1 fruit fly cellular context compared by ENCODE assay signal in the genomic region with DNA sequence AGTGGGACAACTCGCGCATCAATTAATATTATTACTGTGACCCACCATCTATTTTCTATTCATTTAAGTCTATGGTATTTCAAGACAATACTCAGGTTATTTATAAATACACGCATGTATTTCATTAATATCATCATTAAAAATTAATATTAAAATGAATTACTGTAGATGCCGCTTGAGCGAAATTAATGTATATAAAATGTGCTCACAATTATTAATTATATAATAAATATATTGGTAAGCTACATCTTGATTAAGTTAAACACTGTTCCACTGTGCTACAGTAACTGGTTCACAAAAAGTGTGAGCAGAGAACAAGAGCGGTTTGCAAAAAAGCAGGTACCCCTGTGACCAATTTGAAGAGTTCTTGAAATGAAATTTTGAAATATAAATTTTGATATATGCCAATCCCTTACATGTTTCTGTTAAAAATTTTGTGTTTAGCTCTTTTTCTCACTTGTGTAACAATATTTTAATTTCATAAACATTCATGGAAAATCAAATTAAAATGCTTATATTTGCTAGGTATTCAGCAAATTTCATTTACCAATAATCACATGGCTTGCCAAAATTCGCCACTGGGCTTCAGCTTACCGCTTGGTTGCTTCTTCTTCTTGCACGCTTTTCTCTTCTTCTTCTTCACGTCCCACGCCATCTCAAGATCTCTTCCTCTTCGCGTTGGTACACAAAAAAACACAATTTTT.
A peak's percentile ranks its signal among the peaks of the same experiment; 100 is the strongest.
TF ChIP-seq lines count a peak whose summit lies in the region.

No protein-coding gene starts in this region.

TF ChIP-seq in whole organism, embryonic, 481 proteins besides CTCF, POLR2A, EP300 and RAD21 (continued from another document and continues in another):
- TF ChIP-seq CG1529 (GFP tag; optimal IDR thresholded peaks at IDR 0.05; lab: Kevin White, UChicago) = peak; percentile 100
- peak; percentile 100 for TF ChIP-seq Hand (GFP tag; optimal IDR thresholded peaks at IDR 0.05; lab: Kevin White, UChicago)
- no peak for TF ChIP-seq lov (optimal IDR thresholded peaks at IDR 0.05; lab: Kevin White, UChicago)
- TF ChIP-seq lov (GFP tag; IDR thresholded peaks at IDR 0.05; lab: Robert Waterston, UW) = peak; percentile 98
- TF ChIP-seq tna (GFP tag; IDR thresholded peaks at IDR 0.05; lab: Robert Waterston, UW; ENCODE audit: partially characterized antibody) = no peak
- peak; percentile 100 for TF ChIP-seq CG3281 (GFP tag; optimal IDR thresholded peaks at IDR 0.05; lab: Kevin White, UChicago)
- peak; percentile 100 for TF ChIP-seq Fer1 (GFP tag; optimal IDR thresholded peaks at IDR 0.05; lab: Kevin White, UChicago)
- TF ChIP-seq CG1602 (GFP tag; optimal IDR thresholded peaks at IDR 0.05; lab: Kevin White, UChicago) = peak; percentile 99
- peak; percentile 80 for TF ChIP-seq pfk (GFP tag; optimal IDR thresholded peaks at IDR 0.05; lab: Kevin White, UChicago)
- TF ChIP-seq hkb (optimal IDR thresholded peaks at IDR 0.05; lab: Kevin White, UChicago) = no peak
- peak; percentile 100 for TF ChIP-seq hkb (GFP tag; IDR thresholded peaks at IDR 0.05; lab: Robert Waterston, UW)
- peak; percentile 94 for TF ChIP-seq CG18011 (GFP tag; optimal IDR thresholded peaks at IDR 0.05; lab: Kevin White, UChicago)
- TF ChIP-seq ERR (GFP tag; optimal IDR thresholded peaks at IDR 0.05; lab: Kevin White, UChicago) = peak; percentile 99
- TF ChIP-seq ttk (GFP tag; IDR thresholded peaks at IDR 0.05; lab: Robert Waterston, UW) = peak; percentile 99
- TF ChIP-seq nmo (GFP tag; optimal IDR thresholded peaks at IDR 0.05; lab: Kevin White, UChicago) = peak; percentile 100
- TF ChIP-seq Sin3A (optimal IDR thresholded peaks at IDR 0.05; lab: Kevin White, UChicago) = no peak
- peak; percentile 100 for TF ChIP-seq CG4617 (GFP tag; optimal IDR thresholded peaks at IDR 0.05; lab: Kevin White, UChicago; ENCODE audit: borderline replicate concordance)
- peak; percentile 95 for TF ChIP-seq CG2202 (tag; optimal IDR thresholded peaks at IDR 0.05; lab: Kevin White, UChicago)
- peak; percentile 99 for TF ChIP-seq CG5245 (GFP tag; optimal IDR thresholded peaks at IDR 0.05; lab: Kevin White, UChicago)
- no peak for TF ChIP-seq sc (optimal IDR thresholded peaks at IDR 0.05; lab: Kevin White, UChicago)
- peak; percentile 100 for TF ChIP-seq sc (GFP tag; optimal IDR thresholded peaks at IDR 0.05; lab: Kevin White, UChicago)
- peak; percentile 97 for TF ChIP-seq CG10274 (GFP tag; optimal IDR thresholded peaks at IDR 0.05; lab: Kevin White, UChicago)
- TF ChIP-seq Hr39 (optimal IDR thresholded peaks at IDR 0.05; lab: Kevin White, UChicago) = no peak
- peak; percentile 100 for TF ChIP-seq sob (GFP tag; IDR thresholded peaks at IDR 0.05; lab: Robert Waterston, UW)
- peak; percentile 86 for TF ChIP-seq Dip2 (GFP tag; IDR thresholded peaks at IDR 0.05; lab: Robert Waterston, UW)
- TF ChIP-seq z (GFP tag; IDR thresholded peaks at IDR 0.05; lab: Robert Waterston, UW) = peak; percentile 71; the same call in 2 of the 3 replicates
- TF ChIP-seq CG17328 (GFP tag; IDR thresholded peaks at IDR 0.05; lab: Robert Waterston, UW) = peak; percentile 99
- TF ChIP-seq H2.0 (GFP tag; IDR thresholded peaks at IDR 0.05; lab: Robert Waterston, UW) = peak; percentile 99
- peak; percentile 100 for TF ChIP-seq dpn (GFP tag; optimal IDR thresholded peaks at IDR 0.05; lab: Kevin White, UChicago)
- peak; percentile 100 for TF ChIP-seq HHEX (GFP tag; optimal IDR thresholded peaks at IDR 0.05; lab: Kevin White, UChicago)
- peak; percentile 99 for TF ChIP-seq tin (GFP tag; optimal IDR thresholded peaks at IDR 0.05; lab: Kevin White, UChicago)
- peak; percentile 100 for TF ChIP-seq CoRest (tag; optimal IDR thresholded peaks at IDR 0.05; lab: Kevin White, UChicago)
- peak; percentile 98 for TF ChIP-seq CG15601 (tag; optimal IDR thresholded peaks at IDR 0.05; lab: Kevin White, UChicago)
- peak; percentile 100 for TF ChIP-seq ems (GFP tag; optimal IDR thresholded peaks at IDR 0.05; lab: Kevin White, UChicago)
- TF ChIP-seq CG33557 (GFP tag; optimal IDR thresholded peaks at IDR 0.05; lab: Kevin White, UChicago) = peak; percentile 99
- TF ChIP-seq Ada2b (GFP tag; IDR thresholded peaks at IDR 0.05; lab: Robert Waterston, UW) = peak; percentile 100
- peak; percentile 100 for TF ChIP-seq Hmr (GFP tag; optimal IDR thresholded peaks at IDR 0.05; lab: Kevin White, UChicago)
- TF ChIP-seq mam (GFP tag; optimal IDR thresholded peaks at IDR 0.05; lab: Kevin White, UChicago) = peak; percentile 100
- TF ChIP-seq ac (GFP tag; optimal IDR thresholded peaks at IDR 0.05; lab: Kevin White, UChicago) = peak; percentile 96
- TF ChIP-seq org-1 (GFP tag; optimal IDR thresholded peaks at IDR 0.05; lab: Kevin White, UChicago) = peak; percentile 100
- TF ChIP-seq az2 (GFP tag; optimal IDR thresholded peaks at IDR 0.05; lab: Kevin White, UChicago) = peak; percentile 100
- peak; percentile 96 for TF ChIP-seq TFAM (GFP tag; optimal IDR thresholded peaks at IDR 0.05; lab: Kevin White, UChicago)
- TF ChIP-seq CG34422 (GFP tag; IDR thresholded peaks at IDR 0.05; lab: Robert Waterston, UW) = peak; percentile 100
- TF ChIP-seq Taf1 (GFP tag; IDR thresholded peaks at IDR 0.05; lab: Robert Waterston, UW) = peak; percentile 99
- peak; percentile 99 for TF ChIP-seq ken (GFP tag; IDR thresholded peaks at IDR 0.05; lab: Robert Waterston, UW)
- TF ChIP-seq Optix (GFP tag; IDR thresholded peaks at IDR 0.05; lab: Robert Waterston, UW) = peak; percentile 98
- peak; percentile 49 for TF ChIP-seq gfzf (GFP tag; optimal IDR thresholded peaks at IDR 0.05; lab: Kevin White, UChicago)
- peak; percentile 99 for TF ChIP-seq eyg (GFP tag; optimal IDR thresholded peaks at IDR 0.05; lab: Kevin White, UChicago)
- peak; percentile 100 for TF ChIP-seq CG6854 (GFP tag; optimal IDR thresholded peaks at IDR 0.05; lab: Kevin White, UChicago)
- peak; percentile 100 for TF ChIP-seq odd (GFP tag; optimal IDR thresholded peaks at IDR 0.05; lab: Kevin White, UChicago)
- peak; percentile 100 for TF ChIP-seq CG18619 (GFP tag; optimal IDR thresholded peaks at IDR 0.05; lab: Kevin White, UChicago)
- TF ChIP-seq CG17912 (GFP tag; optimal IDR thresholded peaks at IDR 0.05; lab: Kevin White, UChicago) = peak; percentile 90
- peak; percentile 97 for TF ChIP-seq CG7987 (GFP tag; optimal IDR thresholded peaks at IDR 0.05; lab: Kevin White, UChicago)
- TF ChIP-seq CG4730 (GFP tag; IDR thresholded peaks at IDR 0.05; lab: Robert Waterston, UW) = peak; percentile 99
- peak; percentile 99 for TF ChIP-seq CG17829 (tag; optimal IDR thresholded peaks at IDR 0.05; lab: Kevin White, UChicago)
- TF ChIP-seq Nf-YC (tag; optimal IDR thresholded peaks at IDR 0.05; lab: Kevin White, UChicago) = peak; percentile 96
- peak; percentile 97 for TF ChIP-seq lbe (GFP tag; optimal IDR thresholded peaks at IDR 0.05; lab: Kevin White, UChicago)
- TF ChIP-seq croc (GFP tag; conservative IDR thresholded peaks at IDR 0.05; lab: Robert Waterston, UW) = peak; percentile 99
- TF ChIP-seq CG12769 (tag; optimal IDR thresholded peaks at IDR 0.05; lab: Kevin White, UChicago) = peak; percentile 100
- peak; percentile 100 for TF ChIP-seq Mad (GFP tag; optimal IDR thresholded peaks at IDR 0.05; lab: Kevin White, UChicago)
- TF ChIP-seq CG7556 (GFP tag; optimal IDR thresholded peaks at IDR 0.05; lab: Kevin White, UChicago) = peak; percentile 100
- TF ChIP-seq Sry-β (GFP tag; optimal IDR thresholded peaks at IDR 0.05; lab: Kevin White, UChicago) = peak; percentile 75
- peak; percentile 94 for TF ChIP-seq CG8359 (GFP tag; optimal IDR thresholded peaks at IDR 0.05; lab: Kevin White, UChicago; ENCODE audit: borderline replicate concordance)
- peak; percentile 88 for TF ChIP-seq ash1 (GFP tag; optimal IDR thresholded peaks at IDR 0.05; lab: Kevin White, UChicago)
- TF ChIP-seq Atf3 (GFP tag; optimal IDR thresholded peaks at IDR 0.05; lab: Kevin White, UChicago) = peak; percentile 99
- TF ChIP-seq chinmo (GFP tag; IDR thresholded peaks at IDR 0.05; lab: Robert Waterston, UW; ENCODE audit: partially characterized antibody) = no peak
- peak; percentile 98 for TF ChIP-seq Gsc (GFP tag; IDR thresholded peaks at IDR 0.05; lab: Robert Waterston, UW)
- peak; percentile 100 for TF ChIP-seq Abd-B (GFP tag; optimal IDR thresholded peaks at IDR 0.05; lab: Kevin White, UChicago)
- peak; percentile 99 for TF ChIP-seq zfh1 (GFP tag; IDR thresholded peaks at IDR 0.05; lab: Robert Waterston, UW)
- peak; percentile 100 for TF ChIP-seq CG6765 (GFP tag; optimal IDR thresholded peaks at IDR 0.05; lab: Kevin White, UChicago)
- TF ChIP-seq CG7271 (tag; optimal IDR thresholded peaks at IDR 0.05; lab: Kevin White, UChicago) = peak; percentile 96
- TF ChIP-seq CG10565 (GFP tag; optimal IDR thresholded peaks at IDR 0.05; lab: Kevin White, UChicago) = peak; percentile 98
- no peak for TF ChIP-seq hth (optimal IDR thresholded peaks at IDR 0.05; lab: Kevin White, UChicago)
- TF ChIP-seq Usf (GFP tag; optimal IDR thresholded peaks at IDR 0.05; lab: Kevin White, UChicago) = peak; percentile 99
- peak; percentile 95 for TF ChIP-seq CG11696 (GFP tag; IDR thresholded peaks at IDR 0.05; lab: Robert Waterston, UW)
- peak in 1 of 2 experiments; percentile 96 for TF ChIP-seq Dfd (GFP tag; optimal IDR thresholded peaks at IDR 0.05; lab: Kevin White, UChicago)
- peak; percentile 100 for TF ChIP-seq salm (tag; optimal IDR thresholded peaks at IDR 0.05; lab: Kevin White, UChicago)
- peak; percentile 99 for TF ChIP-seq CG16815 (GFP tag; optimal IDR thresholded peaks at IDR 0.05; lab: Kevin White, UChicago)
- TF ChIP-seq Dbx (GFP tag; IDR thresholded peaks at IDR 0.05; lab: Robert Waterston, UW) = peak; percentile 100
- TF ChIP-seq CG3163 (GFP tag; optimal IDR thresholded peaks at IDR 0.05; lab: Kevin White, UChicago) = peak; percentile 96
- TF ChIP-seq NC2β (GFP tag; optimal IDR thresholded peaks at IDR 0.05; lab: Kevin White, UChicago) = peak; percentile 99
- TF ChIP-seq CG10366 (GFP tag; IDR thresholded peaks at IDR 0.05; lab: Robert Waterston, UW) = peak; percentile 99
- peak; percentile 100 for TF ChIP-seq Oli (tag; optimal IDR thresholded peaks at IDR 0.05; lab: Kevin White, UChicago)
- peak; percentile 99 for TF ChIP-seq jigr1 (GFP tag; IDR thresholded peaks at IDR 0.05; lab: Robert Waterston, UW)
- TF ChIP-seq hbn (GFP tag; IDR thresholded peaks at IDR 0.05; lab: Robert Waterston, UW; ENCODE audit: partially characterized antibody) = no peak
- peak; percentile 98 for TF ChIP-seq ci (GFP tag; IDR thresholded peaks at IDR 0.05; lab: Robert Waterston, UW)
- TF ChIP-seq Doc3 (GFP tag; IDR thresholded peaks at IDR 0.05; lab: Robert Waterston, UW; ENCODE audit: partially characterized antibody) = no peak
- peak; percentile 98 for TF ChIP-seq her (GFP tag; optimal IDR thresholded peaks at IDR 0.05; lab: Kevin White, UChicago)
- TF ChIP-seq CG7839 (tag; optimal IDR thresholded peaks at IDR 0.05; lab: Kevin White, UChicago) = peak; percentile 100
- peak; percentile 99 for TF ChIP-seq C15 (GFP tag; IDR thresholded peaks at IDR 0.05; lab: Robert Waterston, UW)
- TF ChIP-seq PHDP (tag; optimal IDR thresholded peaks at IDR 0.05; lab: Kevin White, UChicago) = peak; percentile 100
- TF ChIP-seq knrl (GFP tag; IDR thresholded peaks at IDR 0.05; lab: Robert Waterston, UW; ENCODE audit: partially characterized antibody) = peak; percentile 62; the same call in 2 of the 3 replicates
- TF ChIP-seq klu (GFP tag; IDR thresholded peaks at IDR 0.05; lab: Robert Waterston, UW) = peak; percentile 100
- peak; percentile 99 for TF ChIP-seq cas (GFP tag; IDR thresholded peaks at IDR 0.05; lab: Robert Waterston, UW)
- TF ChIP-seq Dad (GFP tag; optimal IDR thresholded peaks at IDR 0.05; lab: Kevin White, UChicago) = peak; percentile 99
- TF ChIP-seq CG13287 (GFP tag; IDR thresholded peaks at IDR 0.05; lab: Robert Waterston, UW; ENCODE audit: partially characterized antibody) = peak; percentile 61
- peak; percentile 100 for TF ChIP-seq seq (GFP tag; IDR thresholded peaks at IDR 0.05; lab: Robert Waterston, UW)
- peak; percentile 99 for TF ChIP-seq nerfin-1 (tag; optimal IDR thresholded peaks at IDR 0.05; lab: Kevin White, UChicago)
- TF ChIP-seq da (GFP tag; optimal IDR thresholded peaks at IDR 0.05; lab: Kevin White, UChicago) = peak; percentile 100
- TF ChIP-seq NFAT (GFP tag; IDR thresholded peaks at IDR 0.05; lab: Robert Waterston, UW) = peak; percentile 99
- TF ChIP-seq Bgb (GFP tag; IDR thresholded peaks at IDR 0.05; lab: Robert Waterston, UW; ENCODE audit: partially characterized antibody) = no peak
- TF ChIP-seq ab (GFP tag; optimal IDR thresholded peaks at IDR 0.05; lab: Kevin White, UChicago) = peak; percentile 99
- peak; percentile 100 for TF ChIP-seq caup (GFP tag; optimal IDR thresholded peaks at IDR 0.05; lab: Kevin White, UChicago; ENCODE audit: severe bottlenecking)
- peak; percentile 100 for TF ChIP-seq pb (GFP tag; optimal IDR thresholded peaks at IDR 0.05; lab: Kevin White, UChicago)
- TF ChIP-seq CG30431 (GFP tag; optimal IDR thresholded peaks at IDR 0.05; lab: Kevin White, UChicago) = peak; percentile 99
- TF ChIP-seq ro (GFP tag; IDR thresholded peaks at IDR 0.05; lab: Robert Waterston, UW) = peak; percentile 99
- TF ChIP-seq zen (tag; optimal IDR thresholded peaks at IDR 0.05; lab: Kevin White, UChicago) = peak; percentile 100
- TF ChIP-seq Mrtf (GFP tag; IDR thresholded peaks at IDR 0.05; lab: Robert Waterston, UW) = peak; percentile 100
- peak; percentile 100 for TF ChIP-seq luna (GFP tag; optimal IDR thresholded peaks at IDR 0.05; lab: Kevin White, UChicago)
- TF ChIP-seq CG14441 (GFP tag; IDR thresholded peaks at IDR 0.05; lab: Robert Waterston, UW) = peak; percentile 100
- peak; percentile 99 for TF ChIP-seq Blimp-1 (GFP tag; optimal IDR thresholded peaks at IDR 0.05; lab: Kevin White, UChicago)
- peak; percentile 99 for TF ChIP-seq stc (GFP tag; IDR thresholded peaks at IDR 0.05; lab: Robert Waterston, UW)
- TF ChIP-seq sens-2 (GFP tag; IDR thresholded peaks at IDR 0.05; lab: Robert Waterston, UW) = peak; percentile 97
- peak; percentile 100 for TF ChIP-seq CG4404 (GFP tag; IDR thresholded peaks at IDR 0.05; lab: Robert Waterston, UW)
- peak; percentile 95 for TF ChIP-seq CG5180 (GFP tag; optimal IDR thresholded peaks at IDR 0.05; lab: Kevin White, UChicago)
- no peak for TF ChIP-seq usp (GFP tag; optimal IDR thresholded peaks at IDR 0.05; lab: Kevin White, UChicago)
- TF ChIP-seq CG17612 (GFP tag; IDR thresholded peaks at IDR 0.05; lab: Robert Waterston, UW) = peak; percentile 99
- peak; percentile 100 for TF ChIP-seq bcd (GFP tag; optimal IDR thresholded peaks at IDR 0.05; lab: Kevin White, UChicago)
- TF ChIP-seq ind (GFP tag; optimal IDR thresholded peaks at IDR 0.05; lab: Kevin White, UChicago) = peak; percentile 100
- peak; percentile 50 for TF ChIP-seq zf30C (GFP tag; optimal IDR thresholded peaks at IDR 0.05; lab: Kevin White, UChicago)
- TF ChIP-seq ftz-f1 (GFP tag; optimal IDR thresholded peaks at IDR 0.05; lab: Kevin White, UChicago) = peak; percentile 78
- TF ChIP-seq CG9437 (GFP tag; optimal IDR thresholded peaks at IDR 0.05; lab: Kevin White, UChicago) = peak; percentile 98
